Fruit fly (Drosophila melanogaster): ENCODE data around the gene Eip74EF.

dm6 chr3L:17591217-17591467, 28.0 kb downstream of the Eip74EF start:
- TF ChIP-seq dsx (GFP tag; optimal IDR thresholded peaks at IDR 0.05; ENCODE audit: poor library complexity, severe bottlenecking), result no peak
- TF ChIP-seq Hr4 (GFP tag; optimal IDR thresholded peaks at IDR 0.05), result no peak
- TF ChIP-seq Sox15 (GFP tag; optimal IDR thresholded peaks at IDR 0.05), result no peak
- TF ChIP-seq Sox102F (GFP tag; optimal IDR thresholded peaks at IDR 0.05), result no peak
- peak; percentile 56 for TF ChIP-seq Eip78C (GFP tag)
- TF ChIP-seq Sox14 (GFP tag; optimal IDR thresholded peaks at IDR 0.05), result no peak
- no peak for TF ChIP-seq ss (GFP tag; optimal IDR thresholded peaks at IDR 0.05)
- peak; percentile 4 for TF ChIP-seq achi (GFP tag; optimal IDR thresholded peaks at IDR 0.05)
- TF ChIP-seq CG34406 (GFP tag; optimal IDR thresholded peaks at IDR 0.05), result no peak
- no peak for TF ChIP-seq esn (GFP tag; optimal IDR thresholded peaks at IDR 0.05)
- TF ChIP-seq Hr39 (GFP tag; optimal IDR thresholded peaks at IDR 0.05), result no peak
- no peak for TF ChIP-seq CG6808 (GFP tag; optimal IDR thresholded peaks at IDR 0.05)
- TF ChIP-seq CG8119 (GFP tag; IDR thresholded peaks at IDR 0.05), result no peak

All from whole organism, prepupa.